Worm (Caenorhabditis elegans) whole organism, young adult: ENCODE measurements around the gene gst-8.
A peak's percentile ranks its signal among the peaks of the same experiment; 100 is the strongest.
"Not testable (repeated sequence)": the region's sequence is repeated elsewhere in the genome, so short reads cannot be mapped to it uniquely, and the experiment has no call there.

Experiments
- B0035.1 ChIP-seq: sonication (generic microtip); optimal IDR thresholded peaks from 2 replicates; lab custom pipeline; 2016; ENCODE audit warnings: missing genetic modification characterization, mild to moderate bottlenecking, missing compliant biosample characterization, missing genotype, missing genetic modification reagents
- B0261.1 ChIP-seq: sonication (generic microtip); optimal IDR thresholded peaks from 2 replicates; lab custom pipeline; 2016; ENCODE audit warnings: mild to moderate bottlenecking, missing genetic modification characterization, moderate library complexity, missing compliant biosample characterization
- C06A6.2 ChIP-seq: fragments of 200-800 bp; sonication (Bioruptor generic); conservative IDR thresholded peaks from 2 replicates; pipeline ENCODE4 v1.3.6; 2022; ENCODE audit warnings: missing genetic modification characterization, missing compliant biosample characterization
- D2030.7 ChIP-seq: fragments of 200-800 bp; sonication (Bioruptor generic); IDR thresholded peaks from 2 replicates; pipeline ENCODE4 v1.3.6; 2022; ENCODE audit warnings: missing genetic modification reagents, missing genetic modification characterization, missing compliant biosample characterization
- F22D6.2 ChIP-seq: sonication (generic microtip); optimal IDR thresholded peaks from 2 replicates; lab custom pipeline; 2016; ENCODE audit warnings: mild to moderate bottlenecking, missing genetic modification characterization, missing compliant biosample characterization
- F37B4.10 ChIP-seq: fragments of 200-800 bp; sonication (Bioruptor generic); IDR thresholded peaks from 2 replicates; pipeline ENCODE4 v1.3.6; 2022; ENCODE audit warnings: missing genetic modification characterization, missing compliant biosample characterization
- F39B2.1 ChIP-seq: fragments of 200-800 bp; sonication (Bioruptor generic); IDR thresholded peaks from 2 replicates; pipeline ENCODE4 v1.3.6; 2022; ENCODE audit warnings: missing genetic modification reagents, missing genetic modification characterization, missing compliant biosample characterization
- F49E8.2 ChIP-seq: sonication (generic microtip); optimal IDR thresholded peaks from 3 replicates; lab custom pipeline; 2017; ENCODE audit warnings: missing genetic modification characterization, mild to moderate bottlenecking, missing compliant biosample characterization, antibody characterized with exemption, moderate library complexity; ENCODE audit not compliant: insufficient read depth
- K12H6.12 ChIP-seq: fragments of 200-800 bp; sonication (Bioruptor generic); optimal IDR thresholded peaks from 2 replicates; lab custom pipeline; 2018; ENCODE audit warnings: mild to moderate bottlenecking, missing genetic modification characterization, missing compliant biosample characterization
- Y53G8AR.9 ChIP-seq: fragments of 200-800 bp; sonication (Bioruptor generic); conservative IDR thresholded peaks from 2 replicates; pipeline ENCODE4 v1.3.6; 2022; ENCODE audit warnings: missing genetic modification reagents, missing genetic modification characterization, missing compliant biosample characterization
- Y95B8A.8 ChIP-seq: fragments of 200-800 bp; sonication (Bioruptor generic); IDR thresholded peaks from 2 replicates; pipeline ENCODE4 v1.3.6; 2022; ENCODE audit warnings: missing genetic modification reagents, missing genetic modification characterization, missing compliant biosample characterization
- aptf-2 ChIP-seq: fragments of 200-800 bp; sonication (Bioruptor generic); conservative IDR thresholded peaks from 2 replicates; pipeline ENCODE4 v1.3.6; 2022; ENCODE audit warnings: missing genetic modification reagents, missing genetic modification characterization, missing compliant biosample characterization
- atf-7 ChIP-seq: sonication (generic microtip); optimal IDR thresholded peaks from 2 replicates; lab custom pipeline; 2017; ENCODE audit warnings: mild to moderate bottlenecking, missing genetic modification characterization, missing compliant biosample characterization
- cebp-1 ChIP-seq, 2 experiments: fragments of 200-800 bp in 1 of 2; sonication (Bioruptor generic) in 1 of 2; sonication (generic microtip) in 1 of 2; IDR thresholded peaks in 1 of 2; optimal IDR thresholded peaks in 1 of 2; 2 replicates each; pipeline versions ENCODE4 v1.3.6 to Lab custom; 2017 to 2022; ENCODE audit warnings: missing compliant biosample characterization in 2 of 2, missing genetic modification characterization in 2 of 2, mild to moderate bottlenecking in 1 of 2, missing genetic modification reagents in 1 of 2, moderate library complexity in 1 of 2
- ceh-100 ChIP-seq: fragments of 200-800 bp; sonication (Bioruptor generic); IDR thresholded peaks from 2 replicates; pipeline ENCODE4 v1.3.6; 2022; ENCODE audit warnings: missing genetic modification reagents, missing genetic modification characterization, missing compliant biosample characterization
- ceh-58 ChIP-seq: fragments of 200-800 bp; sonication (Bioruptor generic); IDR thresholded peaks from 2 replicates; pipeline ENCODE4 v1.3.6; 2022; ENCODE audit warnings: missing genetic modification characterization, missing compliant biosample characterization
- ceh-79 ChIP-seq: sonication (generic microtip); optimal IDR thresholded peaks from 2 replicates; lab custom pipeline; 2017; ENCODE audit warnings: mild to moderate bottlenecking, missing genetic modification characterization, missing compliant biosample characterization
- ceh-91 ChIP-seq: fragments of 200-800 bp; sonication (Bioruptor generic); IDR thresholded peaks from 2 replicates; pipeline ENCODE4 v1.3.6; 2022; ENCODE audit warnings: missing genetic modification reagents, missing genetic modification characterization, missing compliant biosample characterization
- efl-1 ChIP-seq: fragments of 150-350 bp; optimal IDR thresholded peaks from 2 replicates; lab custom pipeline; 2014; ENCODE audit warnings: missing biosample characterization, missing genetic modification reagents, missing genetic modification characterization
- egl-44 ChIP-seq: fragments of 200-800 bp; sonication (Bioruptor generic); IDR thresholded peaks from 2 replicates; pipeline ENCODE4 v1.3.6; 2022; ENCODE audit warnings: missing genetic modification reagents, missing genetic modification characterization, missing compliant biosample characterization
- ekl-4 ChIP-seq: fragments of 200-800 bp; sonication (Bioruptor generic); IDR thresholded peaks from 2 replicates; pipeline ENCODE4 v1.3.6; 2022; ENCODE audit warnings: missing genetic modification reagents, missing genetic modification characterization, missing compliant biosample characterization
- gei-17 ChIP-seq: fragments of 200-800 bp; sonication (Bioruptor generic); optimal IDR thresholded peaks from 2 replicates; lab custom pipeline; 2018; ENCODE audit warnings: mild to moderate bottlenecking, missing genetic modification characterization, missing compliant biosample characterization
- hlh-12 ChIP-seq: sonication (generic microtip); optimal IDR thresholded peaks from 2 replicates; lab custom pipeline; 2016; ENCODE audit warnings: missing genetic modification characterization, missing compliant biosample characterization
- hmg-20 ChIP-seq: fragments of 200-800 bp; sonication (Bioruptor generic); IDR thresholded peaks from 2 replicates; pipeline ENCODE4 v1.3.6; 2022; ENCODE audit warnings: missing genetic modification reagents, missing genetic modification characterization, missing compliant biosample characterization
- lag-1 ChIP-seq: fragments of 200-800 bp; sonication (Bioruptor generic); IDR thresholded peaks from 2 replicates; pipeline ENCODE4 v1.3.6; 2022; ENCODE audit warnings: missing genetic modification reagents, missing genetic modification characterization, missing compliant biosample characterization
- lin-40 ChIP-seq: sonication (generic microtip); optimal IDR thresholded peaks from 2 replicates; lab custom pipeline; 2016; ENCODE audit warnings: missing genetic modification characterization, mild to moderate bottlenecking, missing compliant biosample characterization, missing genotype, missing genetic modification reagents
- lsy-27 ChIP-seq: sonication (generic microtip); optimal IDR thresholded peaks from 2 replicates; lab custom pipeline; 2017; ENCODE audit warnings: missing genetic modification characterization, mild to moderate bottlenecking, missing compliant biosample characterization, antibody characterized with exemption, missing genotype, borderline replicate concordance; ENCODE audit not compliant: insufficient read depth
- madf-6 ChIP-seq: fragments of 200-800 bp; sonication (Bioruptor generic); IDR thresholded peaks from 2 replicates; pipeline ENCODE4 v1.3.6; 2022; ENCODE audit warnings: missing genetic modification reagents, missing genetic modification characterization, missing compliant biosample characterization
- mcd-1 ChIP-seq: fragments of 200-800 bp; sonication (Bioruptor generic); IDR thresholded peaks from 2 replicates; pipeline ENCODE4 v1.3.6; 2022; ENCODE audit warnings: missing genetic modification reagents, missing genetic modification characterization, missing compliant biosample characterization
- mes-4 ChIP-seq: sonication (generic microtip); optimal IDR thresholded peaks from 2 replicates; lab custom pipeline; 2016; ENCODE audit warnings: missing genotype, missing genetic modification characterization, missing compliant biosample characterization
- mxl-1 ChIP-seq: sonication (generic microtip); optimal IDR thresholded peaks from 2 replicates; lab custom pipeline; 2016; ENCODE audit warnings: missing genetic modification characterization, missing compliant biosample characterization
- nfya-1 ChIP-seq: sonication (generic microtip); optimal IDR thresholded peaks from 2 replicates; lab custom pipeline; 2017; ENCODE audit warnings: antibody characterized with exemption, missing compliant biosample characterization, missing genetic modification characterization, borderline replicate concordance; ENCODE audit not compliant: insufficient read depth
- nhr-120 ChIP-seq: fragments of 200-800 bp; sonication (Bioruptor generic); IDR thresholded peaks from 2 replicates; pipeline ENCODE4 v1.3.6; 2022; ENCODE audit warnings: missing genetic modification characterization, missing compliant biosample characterization
- nhr-179 ChIP-seq: sonication (generic microtip); optimal IDR thresholded peaks from 2 replicates; lab custom pipeline; 2016; ENCODE audit warnings: mild to moderate bottlenecking, missing genetic modification characterization, missing compliant biosample characterization
- nhr-27 ChIP-seq: fragments of 200-800 bp; sonication (Bioruptor generic); optimal IDR thresholded peaks from 2 replicates; lab custom pipeline; 2018; ENCODE audit warnings: mild to moderate bottlenecking, missing genetic modification characterization, moderate library complexity, missing compliant biosample characterization
- pbrm-1 ChIP-seq: fragments of 200-800 bp; sonication (Bioruptor generic); IDR thresholded peaks from 2 replicates; pipeline ENCODE4 v1.3.6; 2022; ENCODE audit warnings: missing genetic modification reagents, missing genetic modification characterization, missing compliant biosample characterization
- rec-8 ChIP-seq, 2 experiments: sonication (generic microtip); optimal IDR thresholded peaks; 2 replicates each; lab custom pipeline; 2016; ENCODE audit warnings: mild to moderate bottlenecking in 2 of 2, missing genetic modification characterization in 2 of 2, missing genetic modification reagents in 2 of 2, missing genotype in 2 of 2, missing biosample characterization in 1 of 2, missing compliant biosample characterization in 1 of 2, moderate library complexity in 1 of 2
- sea-2 ChIP-seq: fragments of 200-800 bp; sonication (Bioruptor generic); IDR thresholded peaks from 2 replicates; pipeline ENCODE4 v1.3.6; 2022; ENCODE audit warnings: missing genetic modification characterization, missing compliant biosample characterization
- tlf-1 ChIP-seq: fragments of 200-800 bp; sonication (Bioruptor generic); optimal IDR thresholded peaks from 2 replicates; lab custom pipeline; 2018; ENCODE audit warnings: mild to moderate bottlenecking, missing genetic modification characterization, missing compliant biosample characterization
- ztf-26 ChIP-seq: sonication (generic microtip); optimal IDR thresholded peaks from 2 replicates; lab custom pipeline; 2017; ENCODE audit warnings: missing genetic modification characterization, missing compliant biosample characterization
- ztf-3 ChIP-seq: fragments of 200-800 bp; sonication (Bioruptor generic); optimal IDR thresholded peaks from 2 replicates; lab custom pipeline; 2018; ENCODE audit warnings: mild to moderate bottlenecking, missing genetic modification characterization, missing compliant biosample characterization
- ztf-6 ChIP-seq: fragments of 200-800 bp; sonication (Bioruptor generic); IDR thresholded peaks from 2 replicates; pipeline ENCODE4 v1.3.6; 2022; ENCODE audit warnings: missing genetic modification reagents, missing genetic modification characterization, missing compliant biosample characterization

gst-8 gene

DNA sequence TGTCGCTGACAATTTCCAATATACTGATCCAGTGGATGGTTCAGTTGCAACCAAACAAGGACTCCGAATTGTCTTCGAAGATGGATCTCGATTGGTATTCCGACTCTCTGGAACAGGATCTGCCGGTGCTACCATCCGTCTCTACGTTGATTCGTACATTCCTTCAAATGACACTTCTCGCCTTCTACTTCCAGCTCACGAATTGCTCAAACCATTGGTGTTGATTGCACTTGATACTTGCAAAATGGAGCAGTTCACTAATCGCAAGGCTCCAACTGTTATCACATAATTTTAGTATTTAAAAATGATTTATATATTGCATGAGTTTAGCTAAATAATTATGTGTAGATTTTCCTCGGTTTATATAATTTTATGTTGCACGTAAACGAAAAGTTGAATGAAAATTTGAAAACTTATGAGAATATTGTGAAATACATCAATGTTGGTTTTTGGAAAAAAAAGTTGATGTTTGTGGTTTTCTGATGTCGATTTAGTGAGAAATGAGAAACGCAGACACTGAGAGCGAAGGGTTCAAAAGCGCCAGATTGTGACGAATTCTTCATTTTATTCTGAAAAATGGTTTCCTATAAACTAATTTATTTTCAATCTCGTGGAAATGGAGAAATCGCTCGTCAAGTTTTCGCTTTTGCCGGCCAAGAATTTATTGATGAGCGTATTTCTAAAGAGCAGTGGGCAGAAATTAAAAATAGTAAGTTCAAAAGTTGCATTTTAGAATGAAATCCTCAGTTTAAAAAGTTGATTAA, 7.7 kb downstream of the gst-8 start, which contains the start of gene gst-9 (continued):
- TF ChIP-seq nhr-27 (tag; lab: Kevin White, UChicago) (no peak), pbrm-1 (0 out of 2 replicates have a peak, but pooled peaks have one; percentile 53), ceh-100 (GFP tag; lab: Robert Waterston, UW) (no peak), F22D6.2 (no peak), lag-1 (no peak), B0035.1 (tag; lab: Kevin White, UChicago) (no peak), ceh-79 (tag; lab: Kevin White, UChicago) (peak; percentile 55), egl-44 (no peak), ztf-26 (tag; lab: Kevin White, UChicago) (peak; percentile 46), mcd-1 (GFP tag; lab: Robert Waterston, UW) (peak; percentile 30; the same call in 1 of the 2 replicates), lsy-27 (no peak)

DNA sequence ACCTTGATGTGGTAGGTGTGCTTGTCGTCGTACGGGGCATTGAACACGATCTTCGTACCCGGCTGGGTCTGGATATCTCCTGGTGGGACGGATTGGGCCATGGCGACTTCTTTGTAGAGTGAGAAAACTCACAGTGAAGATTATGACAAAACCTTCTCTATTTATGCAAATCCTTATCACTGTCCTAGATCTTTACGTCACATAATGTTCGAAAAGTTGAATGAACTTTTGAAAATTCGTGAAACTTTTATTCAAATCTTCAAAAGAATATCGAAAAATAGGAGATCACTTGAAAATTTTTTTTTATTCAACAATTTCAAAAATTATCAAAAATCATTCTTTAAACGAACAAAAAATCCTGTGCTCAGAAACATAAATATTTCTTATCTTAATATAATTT, 9.1 kb downstream of the gst-8 start, which contains the start of gene msp-33:
Gene msp-33 (minus strand): TSS at position 101 of the 400 bp plus-strand sequence.
- no peak for TF ChIP-seq F49E8.2 (tag; lab: Kevin White, UChicago)
- TF ChIP-seq nhr-120 (GFP tag; lab: Robert Waterston, UW) = 0 out of 2 replicates have a peak, but pooled peaks have one; percentile 66

ce11 chrII:4898529-4898928, 15.0 kb downstream of the gst-8 start, which contains the start of gene msp-32:
Gene msp-32, plus strand, starts transcription at chrII:4898829.
- TF ChIP-seq ekl-4 (GFP tag; lab: Robert Waterston, UW); mxl-1; efl-1 (GFP tag; lab: Kevin White, UChicago): not testable (repeated sequence)

ce11 chrII:4902035-4902434, 18.5 kb downstream of the gst-8 start, which contains the start of gene R05F9.9:
Gene R05F9.9, minus strand, starts transcription at chrII:4902100.
- peak; percentile 62; the same call in 1 of the 2 replicates for TF ChIP-seq Y95B8A.8 (GFP tag; lab: Robert Waterston, UW)
- TF ChIP-seq aptf-2 (GFP tag; lab: Robert Waterston, UW) = no peak
- peak; percentile 51 for TF ChIP-seq madf-6 (GFP tag; lab: Robert Waterston, UW)
- TF ChIP-seq F37B4.10 = no peak
- no peak for TF ChIP-seq ceh-91 (GFP tag; lab: Robert Waterston, UW)
- TF ChIP-seq cebp-1 (GFP tag; IDR thresholded peaks at IDR 0.05; lab: Robert Waterston, UW) = no peak
- peak; percentile 57 for TF ChIP-seq cebp-1 (tag; optimal IDR thresholded peaks at IDR 0.05; lab: Kevin White, UChicago)
- TF ChIP-seq hmg-20 (GFP tag; lab: Robert Waterston, UW) = no peak
- TF ChIP-seq gei-17 (GFP tag; lab: Kevin White, UChicago) = peak; percentile 28
- no peak for TF ChIP-seq B0261.1 (tag; lab: Kevin White, UChicago)
- TF ChIP-seq mes-4 (tag; lab: Kevin White, UChicago) = no peak
- TF ChIP-seq Y53G8AR.9 (GFP tag; lab: Robert Waterston, UW) = peak; percentile 86
- TF ChIP-seq ceh-58 (GFP tag; lab: Robert Waterston, UW) = no peak
- TF ChIP-seq ztf-3 (GFP tag; lab: Kevin White, UChicago) = no peak
- no peak for TF ChIP-seq sea-2
- 0 out of 2 replicates have a peak, but pooled peaks have one; percentile 15 for TF ChIP-seq F39B2.1 (GFP tag; lab: Robert Waterston, UW)
- peak; percentile 46 for TF ChIP-seq atf-7 (tag; lab: Kevin White, UChicago)
- no peak for TF ChIP-seq nhr-120 (GFP tag; lab: Robert Waterston, UW)
- TF ChIP-seq lin-40 = peak; percentile 8
- TF ChIP-seq K12H6.12 (tag; lab: Kevin White, UChicago) = no peak
- TF ChIP-seq nfya-1 (tag; lab: Kevin White, UChicago) = no peak
- TF ChIP-seq hlh-12 (tag; lab: Kevin White, UChicago) = no peak
- TF ChIP-seq C06A6.2 (GFP tag; lab: Robert Waterston, UW) = no peak
- TF ChIP-seq rec-8 (tag; optimal IDR thresholded peaks at IDR 0.05; lab: Kevin White, UChicago) = no peak
- peak; percentile 8 for TF ChIP-seq tlf-1
- no peak for TF ChIP-seq nhr-179
- no peak for TF ChIP-seq ztf-6
- peak; percentile 37 for TF ChIP-seq ztf-26 (tag; lab: Kevin White, UChicago)
- no peak for TF ChIP-seq D2030.7 (GFP tag; lab: Robert Waterston, UW)
